Worm (Caenorhabditis elegans) whole organism, late embryonic: ENCODE results near the gene tkr-1.

Source experiments
- ama-1 ChIP-seq: fragments of 150-350 bp; optimal IDR thresholded peaks from 2 replicates; lab custom pipeline; 2014
- ceh-18 ChIP-seq: sonication (generic microtip); optimal IDR thresholded peaks from 2 replicates; lab custom pipeline; 2016; ENCODE audit warnings: missing genetic modification characterization, missing compliant biosample characterization
- ceh-2 ChIP-seq: sonication (generic microtip); optimal IDR thresholded peaks from 2 replicates; lab custom pipeline; 2016; ENCODE audit warnings: missing genotype, missing genetic modification characterization, missing compliant biosample characterization
- ceh-6 ChIP-seq: fragments of 200-800 bp; sonication (Bioruptor generic); optimal IDR thresholded peaks from 2 replicates; lab custom pipeline; 2018; ENCODE audit warnings: mild to moderate bottlenecking, missing genetic modification characterization, missing compliant biosample characterization
- elt-2 ChIP-seq: sonication (generic microtip); optimal IDR thresholded peaks from 2 replicates; lab custom pipeline; 2016; ENCODE audit warnings: missing genetic modification reagents, missing genetic modification characterization, missing compliant biosample characterization
- elt-4 ChIP-seq: sonication (generic microtip); optimal IDR thresholded peaks from 2 replicates; lab custom pipeline; 2016; ENCODE audit warnings: missing genetic modification characterization, missing compliant biosample characterization
- nhr-11 ChIP-seq: fragments of 150-350 bp; optimal IDR thresholded peaks from 2 replicates; lab custom pipeline; 2014; ENCODE audit warnings: missing biosample characterization, missing genetic modification characterization
- pat-9 ChIP-seq: fragments of 200-800 bp; sonication (Bioruptor generic); optimal IDR thresholded peaks from 2 replicates; lab custom pipeline; 2018; ENCODE audit warnings: mild to moderate bottlenecking, missing genetic modification characterization, moderate library complexity, missing compliant biosample characterization
- unc-3 ChIP-seq, 2 experiments: fragments of 200-800 bp in 1 of 2; sonication (Bioruptor generic) in 1 of 2; sonication (generic microtip) in 1 of 2; conservative IDR thresholded peaks in 1 of 2; optimal IDR thresholded peaks in 1 of 2; 2 replicates each; pipeline versions ENCODE4 v1.3.6 to Lab custom; 2016 to 2022; ENCODE audit warnings: missing compliant biosample characterization in 2 of 2, missing genetic modification characterization in 2 of 2, missing genetic modification reagents in 1 of 2

ce11 chrIII:9353814-9354213, 29.8 kb upstream of the tkr-1 start:
- TF ChIP-seq elt-2 (tag; lab: Kevin White, UChicago) (no peak), pat-9 (tag; lab: Kevin White, UChicago) (no peak), ama-1 (lab: Kevin White, UChicago) (no peak), elt-4 (tag; lab: Kevin White, UChicago) (no peak), ceh-18 (tag; lab: Kevin White, UChicago) (no peak), nhr-11 (tag; lab: Kevin White, UChicago) (no peak), ceh-6 (GFP tag; lab: Kevin White, UChicago) (no peak), unc-3 (GFP tag; conservative IDR thresholded peaks at IDR 0.05; lab: Robert Waterston, UW) (no peak), unc-3 (tag; optimal IDR thresholded peaks at IDR 0.05; lab: Kevin White, UChicago) (no peak), ceh-2 (peak; percentile 6)
